Worm (Caenorhabditis elegans) whole organism, midembryonic: ENCODE results near the gene mbk-1.

ENCODE experiments used
- T22C8.4 ChIP-seq: fragments of 200-800 bp; sonication (Bioruptor generic); IDR thresholded peaks from 2 replicates; pipeline ENCODE4 v1.3.6; 2022; ENCODE audit warnings: missing genetic modification characterization, missing compliant biosample characterization
- cog-1 ChIP-seq: sonication (generic microtip); optimal IDR thresholded peaks from 2 replicates; lab custom pipeline; 2016; ENCODE audit warnings: missing genetic modification characterization, missing compliant biosample characterization
- flt-1 ChIP-seq: fragments of 200-800 bp; sonication (Bioruptor generic); IDR thresholded peaks from 2 replicates; pipeline ENCODE4 v1.3.6; 2022; ENCODE audit warnings: missing genetic modification characterization, missing compliant biosample characterization
- med-1 ChIP-seq: sonication (generic microtip); optimal IDR thresholded peaks from 2 replicates; lab custom pipeline; 2017; ENCODE audit warnings: missing genetic modification characterization, mild to moderate bottlenecking, missing compliant biosample characterization, antibody characterized with exemption, missing genetic modification reagents; ENCODE audit not compliant: insufficient read depth

- TF ChIP-seq T22C8.4 = peak; percentile 27
- no peak for TF ChIP-seq med-1 (GFP tag; lab: Kevin White, UChicago)
- peak; percentile 93 for TF ChIP-seq cog-1
- peak; percentile 82; the same call in 1 of the 2 replicates for TF ChIP-seq flt-1 (GFP tag; lab: Robert Waterston, UW)
These were observed 5.7 kb downstream of the mbk-1 start, which contains the start of gene epn-1 for ce11 chrX:14818464-14819259.
